Worm (Caenorhabditis elegans) whole organism, early embryonic: ENCODE measurements around the gene Y82E9BL.3.

ENCODE experiments used
- B0310.2 ChIP-seq: sonication (generic microtip); optimal IDR thresholded peaks from 2 replicates; lab custom pipeline; 2016; ENCODE audit warnings: mild to moderate bottlenecking, missing genetic modification characterization, missing compliant biosample characterization
- F13C5.2 ChIP-seq: sonication (generic microtip); optimal IDR thresholded peaks from 2 replicates; lab custom pipeline; 2017; ENCODE audit warnings: mild to moderate bottlenecking, missing genetic modification characterization, inconsistent platforms, missing compliant biosample characterization
- aly-1 ChIP-seq: sonication (generic microtip); optimal IDR thresholded peaks from 2 replicates; lab custom pipeline; 2016; ENCODE audit warnings: missing genetic modification characterization, missing compliant biosample characterization
- ama-1 ChIP-seq: fragments of 150-350 bp; optimal IDR thresholded peaks from 2 replicates; lab custom pipeline; 2014
- ceh-13 ChIP-seq: fragments of 200-800 bp; sonication (Bioruptor generic); optimal IDR thresholded peaks from 2 replicates; lab custom pipeline; 2018; ENCODE audit warnings: mild to moderate bottlenecking, missing genetic modification characterization, missing compliant biosample characterization
- ceh-36 ChIP-seq: sonication (generic microtip); optimal IDR thresholded peaks from 2 replicates; lab custom pipeline; 2016; ENCODE audit warnings: missing genetic modification characterization, inconsistent platforms, missing compliant biosample characterization
- ets-7 ChIP-seq: sonication (generic microtip); optimal IDR thresholded peaks from 2 replicates; lab custom pipeline; 2016; ENCODE audit warnings: missing genotype, missing genetic modification characterization, missing compliant biosample characterization
- flt-1 ChIP-seq: fragments of 200-800 bp; sonication (Bioruptor generic); IDR thresholded peaks from 2 replicates; pipeline ENCODE4 v1.3.6; 2022; ENCODE audit warnings: missing genetic modification characterization, missing compliant biosample characterization
- hmbx-1 ChIP-seq: sonication (generic microtip); optimal IDR thresholded peaks from 2 replicates; lab custom pipeline; 2016; ENCODE audit warnings: mild to moderate bottlenecking, missing genetic modification characterization, missing compliant biosample characterization
- hmg-4 ChIP-seq: fragments of 200-800 bp; sonication (Bioruptor generic); optimal IDR thresholded peaks from 2 replicates; lab custom pipeline; 2018; ENCODE audit warnings: mild to moderate bottlenecking, missing genetic modification characterization, missing compliant biosample characterization
- hnd-1 ChIP-seq: sonication (generic microtip); optimal IDR thresholded peaks from 2 replicates; lab custom pipeline; 2016; ENCODE audit warnings: missing genetic modification characterization, missing compliant biosample characterization
- pes-1 ChIP-seq: fragments of 200-800 bp; sonication (Bioruptor generic); IDR thresholded peaks from 2 replicates; pipeline ENCODE4 v1.3.6; 2022; ENCODE audit warnings: missing genetic modification reagents, missing genetic modification characterization, missing compliant biosample characterization
- scrt-1 ChIP-seq: fragments of 200-800 bp; sonication (Bioruptor generic); IDR thresholded peaks from 2 replicates; pipeline ENCODE4 v1.3.6; 2022; ENCODE audit warnings: missing genetic modification characterization, missing compliant biosample characterization
- sea-1 ChIP-seq: fragments of 200-800 bp; sonication (Bioruptor generic); conservative IDR thresholded peaks from 2 replicates; pipeline ENCODE4 v1.3.6; 2022; ENCODE audit warnings: missing genetic modification characterization, missing compliant biosample characterization
- tbx-11 ChIP-seq: fragments of 200-800 bp; sonication (Bioruptor generic); IDR thresholded peaks from 2 replicates; pipeline ENCODE4 v1.3.6; 2022; ENCODE audit warnings: missing genetic modification characterization, missing compliant biosample characterization
- tbx-37 ChIP-seq: fragments of 200-800 bp; sonication (Bioruptor generic); conservative IDR thresholded peaks from 2 replicates; pipeline ENCODE4 v1.3.6; 2022; ENCODE audit warnings: missing genetic modification reagents, missing genetic modification characterization, missing compliant biosample characterization
- tra-4 ChIP-seq: sonication (generic microtip); optimal IDR thresholded peaks from 2 replicates; lab custom pipeline; 2017; ENCODE audit warnings: missing genetic modification characterization, missing compliant biosample characterization

Y82E9BL.3 gene

ce11 chrIII:1350745-1351144 is at the start of gene Y82E9BL.3:
Gene Y82E9BL.3, minus strand, starts transcription at chrIII:1350845.
- TF ChIP-seq pes-1 (GFP tag; lab: Robert Waterston, UW) (no peak), ets-7 (tag; lab: Kevin White, UChicago) (no peak), tra-4 (no peak), ceh-13 (GFP tag; lab: Kevin White, UChicago) (no peak), hmg-4 (GFP tag; lab: Kevin White, UChicago) (no peak), aly-1 (no peak), F13C5.2 (tag; lab: Kevin White, UChicago) (no peak)

DNA sequence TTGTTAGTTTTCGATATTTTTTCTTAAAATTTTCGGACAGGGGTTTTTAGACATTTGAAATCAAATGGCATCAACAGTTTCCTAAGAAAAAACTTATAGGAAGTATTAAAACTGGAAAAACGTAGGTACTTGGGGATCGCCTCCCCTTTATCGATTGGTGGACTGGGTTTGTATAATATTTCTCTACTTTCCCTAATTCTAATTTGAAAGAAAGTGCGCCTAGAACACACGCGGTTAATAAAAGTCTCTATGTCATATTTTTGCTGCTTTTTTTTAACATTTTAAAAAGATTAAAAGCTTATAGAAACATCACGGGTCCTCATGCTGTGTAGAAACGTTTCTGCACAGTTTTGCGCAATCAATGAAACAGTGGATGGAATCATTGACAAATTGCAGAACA is 49.0 kb upstream of the Y82E9BL.3 start, which contains the start of gene pals-16:
Gene pals-16, plus strand, starts transcription at position 301 of the 400 bp plus-strand sequence.
- TF ChIP-seq B0310.2 (tag; lab: Kevin White, UChicago) (no peak), hmg-4 (GFP tag; lab: Kevin White, UChicago) (no peak), aly-1 (no peak), pes-1 (GFP tag; lab: Robert Waterston, UW) (no peak), tbx-11 (GFP tag; lab: Robert Waterston, UW) (no peak), scrt-1 (GFP tag; lab: Robert Waterston, UW) (no peak), ceh-36 (tag; lab: Kevin White, UChicago) (no peak), hnd-1 (tag; lab: Kevin White, UChicago) (no peak), sea-1 (no peak), flt-1 (GFP tag; lab: Robert Waterston, UW) (no peak), tbx-37 (no peak), F13C5.2 (tag; lab: Kevin White, UChicago) (no peak), ama-1 (lab: Kevin White, UChicago) (no peak)

ce11 chrIII:1398183-1398582 is 47.5 kb upstream of the Y82E9BL.3 start:
- no peak for TF ChIP-seq ceh-36 (tag; lab: Kevin White, UChicago)
- TF ChIP-seq ceh-13 (GFP tag; lab: Kevin White, UChicago), result no peak
- no peak for TF ChIP-seq hnd-1 (tag; lab: Kevin White, UChicago)
- no peak for TF ChIP-seq hmg-4 (GFP tag; lab: Kevin White, UChicago)
- no peak for TF ChIP-seq hmbx-1
- TF ChIP-seq B0310.2 (tag; lab: Kevin White, UChicago), result no peak
- TF ChIP-seq sea-1, result no peak
- no peak for TF ChIP-seq ama-1 (lab: Kevin White, UChicago)
- TF ChIP-seq flt-1 (GFP tag; lab: Robert Waterston, UW), result no peak
- TF ChIP-seq F13C5.2 (tag; lab: Kevin White, UChicago), result no peak
- TF ChIP-seq aly-1, result no peak

DNA sequence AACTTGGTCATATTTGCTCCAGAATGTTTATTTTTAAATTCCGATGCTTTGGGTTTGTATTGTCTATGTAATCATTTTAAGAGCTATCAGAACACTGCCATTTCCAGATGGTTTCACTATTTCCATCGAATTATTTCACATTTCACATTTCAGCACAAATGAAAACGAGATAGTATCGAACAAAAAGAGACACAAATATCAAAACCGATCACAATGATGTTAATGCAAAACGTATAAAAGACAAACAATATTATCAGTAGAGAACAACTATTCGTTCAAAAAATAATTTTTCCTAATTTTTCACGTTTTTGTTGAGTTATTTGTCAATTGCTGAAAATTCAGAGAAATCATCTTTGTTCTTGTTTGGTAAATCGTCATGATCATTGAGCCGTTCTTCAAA is 44.7 kb upstream of the Y82E9BL.3 start:
- no peak for TF ChIP-seq ceh-13 (GFP tag; lab: Kevin White, UChicago)
- TF ChIP-seq ets-7 (tag; lab: Kevin White, UChicago), result no peak
- TF ChIP-seq B0310.2 (tag; lab: Kevin White, UChicago), result no peak
- no peak for TF ChIP-seq hmg-4 (GFP tag; lab: Kevin White, UChicago)
- no peak for TF ChIP-seq scrt-1 (GFP tag; lab: Robert Waterston, UW)
- no peak for TF ChIP-seq ama-1 (lab: Kevin White, UChicago)
- TF ChIP-seq aly-1, result no peak
- no peak for TF ChIP-seq F13C5.2 (tag; lab: Kevin White, UChicago)
- TF ChIP-seq tbx-11 (GFP tag; lab: Robert Waterston, UW), result no peak
- TF ChIP-seq tbx-37, result no peak
- TF ChIP-seq flt-1 (GFP tag; lab: Robert Waterston, UW), result no peak

DNA sequence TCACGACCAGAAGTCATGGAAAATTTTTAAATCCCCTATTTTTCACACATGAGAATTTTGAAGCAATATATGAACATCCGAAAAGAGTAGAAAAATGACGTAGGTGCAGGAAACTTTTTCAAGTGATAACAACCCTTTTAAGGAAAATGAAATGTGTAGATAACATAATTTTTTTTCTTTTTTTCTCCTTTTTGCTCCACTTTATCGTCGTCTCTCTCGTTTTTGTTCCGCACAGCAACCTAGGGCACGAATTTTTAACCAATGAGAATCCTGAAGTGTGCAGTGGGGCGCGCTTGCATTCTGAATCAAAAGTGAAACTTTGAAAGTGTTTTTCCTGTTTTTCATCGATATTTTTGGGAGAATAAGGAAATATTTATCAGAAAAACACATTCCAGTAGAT is 42.1 kb upstream of the Y82E9BL.3 start:
- TF ChIP-seq F13C5.2 (tag; lab: Kevin White, UChicago) (no peak), aly-1 (no peak)

DNA sequence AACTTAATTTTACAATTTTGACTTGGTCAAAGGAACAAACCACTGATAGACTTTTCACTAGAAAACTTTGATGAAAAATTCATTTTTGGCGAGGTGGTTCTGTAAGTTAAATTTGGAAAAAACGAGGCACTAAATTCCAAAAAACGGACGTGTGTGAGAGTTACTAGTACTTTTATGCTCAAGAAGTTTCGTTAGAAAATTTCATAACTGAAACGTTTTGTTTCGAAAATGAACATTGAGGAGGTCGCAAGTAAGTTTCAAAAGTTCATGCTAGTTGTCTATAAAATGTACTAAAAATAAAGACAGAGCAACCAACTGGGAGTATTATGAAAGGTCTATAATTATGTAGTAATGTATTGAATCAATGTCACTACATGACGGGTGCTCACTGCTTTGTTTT is 41.1 kb upstream of the Y82E9BL.3 start, which contains the start of gene pals-17:
Gene pals-17, minus strand, starts transcription at position 101 of the 400 bp plus-strand sequence.
- TF ChIP-seq pes-1 (GFP tag; lab: Robert Waterston, UW), result no peak
- TF ChIP-seq ceh-13 (GFP tag; lab: Kevin White, UChicago), result no peak
- TF ChIP-seq tbx-11 (GFP tag; lab: Robert Waterston, UW), result no peak
- no peak for TF ChIP-seq scrt-1 (GFP tag; lab: Robert Waterston, UW)
- TF ChIP-seq hmbx-1, result no peak
- no peak for TF ChIP-seq ama-1 (lab: Kevin White, UChicago)
- no peak for TF ChIP-seq ceh-36 (tag; lab: Kevin White, UChicago)
- no peak for TF ChIP-seq hnd-1 (tag; lab: Kevin White, UChicago)
- TF ChIP-seq B0310.2 (tag; lab: Kevin White, UChicago), result no peak
- TF ChIP-seq tra-4, result no peak
- no peak for TF ChIP-seq aly-1
- TF ChIP-seq ets-7 (tag; lab: Kevin White, UChicago), result no peak
- no peak for TF ChIP-seq sea-1
- no peak for TF ChIP-seq hmg-4 (GFP tag; lab: Kevin White, UChicago)
- no peak for TF ChIP-seq F13C5.2 (tag; lab: Kevin White, UChicago)
- no peak for TF ChIP-seq tbx-37

DNA sequence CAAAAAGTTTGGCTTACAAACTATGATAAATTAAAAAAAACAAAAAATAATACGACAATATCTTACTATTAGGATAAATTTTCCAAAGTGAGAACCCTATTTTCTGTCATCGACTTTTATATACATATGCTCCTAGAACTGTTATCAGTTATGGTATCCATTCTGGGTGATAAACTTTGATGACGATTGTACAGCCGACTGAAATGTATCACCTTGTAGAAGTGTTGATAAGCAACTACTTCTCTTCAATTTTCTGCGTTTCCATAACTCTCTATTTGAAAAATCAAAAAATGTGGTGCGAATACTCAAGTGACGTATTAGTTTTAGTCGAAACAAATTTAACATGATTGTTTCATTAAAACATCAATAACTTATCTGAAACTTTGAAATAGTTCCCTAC is 39.3 kb upstream of the Y82E9BL.3 start:
- no peak for TF ChIP-seq ceh-36 (tag; lab: Kevin White, UChicago)
- no peak for TF ChIP-seq aly-1
- no peak for TF ChIP-seq pes-1 (GFP tag; lab: Robert Waterston, UW)
- no peak for TF ChIP-seq tbx-11 (GFP tag; lab: Robert Waterston, UW)
- TF ChIP-seq hnd-1 (tag; lab: Kevin White, UChicago), result no peak
- TF ChIP-seq hmg-4 (GFP tag; lab: Kevin White, UChicago), result no peak
- no peak for TF ChIP-seq tra-4
- TF ChIP-seq sea-1, result no peak
- TF ChIP-seq tbx-37, result no peak
- no peak for TF ChIP-seq ama-1 (lab: Kevin White, UChicago)
